Worm (Caenorhabditis elegans) whole organism, young adult: ENCODE measurements around the gene pas-6.

Source experiments
- D2030.7 ChIP-seq: fragments of 200-800 bp; sonication (Bioruptor generic); IDR thresholded peaks from 2 replicates; pipeline ENCODE4 v1.3.6; 2022; ENCODE audit warnings: missing genetic modification reagents, missing genetic modification characterization, missing compliant biosample characterization
- F23B12.7 ChIP-seq: sonication (generic microtip); optimal IDR thresholded peaks from 2 replicates; lab custom pipeline; 2017; ENCODE audit warnings: missing genetic modification characterization, mild to moderate bottlenecking, missing compliant biosample characterization, antibody characterized with exemption, moderate library complexity; ENCODE audit not compliant: insufficient read depth
- F33H1.4 ChIP-seq: fragments of 200-800 bp; sonication (Bioruptor generic); IDR thresholded peaks from 2 replicates; pipeline ENCODE4 v1.3.6; 2022; ENCODE audit warnings: missing genetic modification reagents, missing genetic modification characterization, missing compliant biosample characterization
- F49E8.2 ChIP-seq: sonication (generic microtip); optimal IDR thresholded peaks from 3 replicates; lab custom pipeline; 2017; ENCODE audit warnings: missing genetic modification characterization, mild to moderate bottlenecking, missing compliant biosample characterization, antibody characterized with exemption, moderate library complexity; ENCODE audit not compliant: insufficient read depth
- T26A5.8 ChIP-seq: sonication (generic microtip); optimal IDR thresholded peaks from 2 replicates; lab custom pipeline; 2016; ENCODE audit warnings: missing genetic modification characterization, missing compliant biosample characterization
- attf-3 ChIP-seq: fragments of 200-800 bp; sonication (Bioruptor generic); conservative IDR thresholded peaks from 2 replicates; pipeline ENCODE4 v1.3.6; 2022; ENCODE audit warnings: missing genetic modification reagents, missing genetic modification characterization, missing compliant biosample characterization
- ccch-3 ChIP-seq: fragments of 200-800 bp; sonication (Bioruptor generic); optimal IDR thresholded peaks from 2 replicates; lab custom pipeline; 2018; ENCODE audit warnings: mild to moderate bottlenecking, missing genetic modification characterization, missing compliant biosample characterization
- ceh-58 ChIP-seq: fragments of 200-800 bp; sonication (Bioruptor generic); IDR thresholded peaks from 2 replicates; pipeline ENCODE4 v1.3.6; 2022; ENCODE audit warnings: missing genetic modification characterization, missing compliant biosample characterization
- ceh-91 ChIP-seq: fragments of 200-800 bp; sonication (Bioruptor generic); IDR thresholded peaks from 2 replicates; pipeline ENCODE4 v1.3.6; 2022; ENCODE audit warnings: missing genetic modification reagents, missing genetic modification characterization, missing compliant biosample characterization
- dox-1 ChIP-seq: fragments of 200-800 bp; sonication (Bioruptor generic); IDR thresholded peaks from 2 replicates; pipeline ENCODE4 v1.3.6; 2022; ENCODE audit warnings: missing genetic modification reagents, missing genetic modification characterization, missing compliant biosample characterization
- efl-1 ChIP-seq: fragments of 150-350 bp; optimal IDR thresholded peaks from 2 replicates; lab custom pipeline; 2014; ENCODE audit warnings: missing biosample characterization, missing genetic modification reagents, missing genetic modification characterization
- egl-44 ChIP-seq: fragments of 200-800 bp; sonication (Bioruptor generic); IDR thresholded peaks from 2 replicates; pipeline ENCODE4 v1.3.6; 2022; ENCODE audit warnings: missing genetic modification reagents, missing genetic modification characterization, missing compliant biosample characterization
- hmg-1.2 ChIP-seq: fragments of 200-800 bp; sonication (Bioruptor generic); IDR thresholded peaks from 2 replicates; pipeline ENCODE4 v1.3.6; 2022; ENCODE audit warnings: missing genetic modification reagents, missing genetic modification characterization, missing compliant biosample characterization
- hmg-20 ChIP-seq: fragments of 200-800 bp; sonication (Bioruptor generic); IDR thresholded peaks from 2 replicates; pipeline ENCODE4 v1.3.6; 2022; ENCODE audit warnings: missing genetic modification reagents, missing genetic modification characterization, missing compliant biosample characterization
- lin-54 ChIP-seq: fragments of 200-800 bp; sonication (Bioruptor generic); optimal IDR thresholded peaks from 2 replicates; lab custom pipeline; 2018; ENCODE audit warnings: mild to moderate bottlenecking, missing genetic modification characterization, missing compliant biosample characterization
- lsl-1 ChIP-seq: fragments of 200-800 bp; sonication (Bioruptor generic); optimal IDR thresholded peaks from 2 replicates; lab custom pipeline; 2018; ENCODE audit warnings: mild to moderate bottlenecking, missing genetic modification characterization, moderate library complexity, missing compliant biosample characterization
- madf-3 ChIP-seq: fragments of 200-800 bp; sonication (Bioruptor generic); IDR thresholded peaks from 2 replicates; pipeline ENCODE4 v1.3.6; 2022; ENCODE audit warnings: missing genetic modification reagents, missing genetic modification characterization, missing compliant biosample characterization
- madf-6 ChIP-seq: fragments of 200-800 bp; sonication (Bioruptor generic); IDR thresholded peaks from 2 replicates; pipeline ENCODE4 v1.3.6; 2022; ENCODE audit warnings: missing genetic modification reagents, missing genetic modification characterization, missing compliant biosample characterization
- madf-8 ChIP-seq: fragments of 200-800 bp; sonication (Bioruptor generic); conservative IDR thresholded peaks from 2 replicates; pipeline ENCODE4 v1.3.6; 2022; ENCODE audit warnings: missing genetic modification reagents, missing genetic modification characterization, missing compliant biosample characterization
- mel-28 ChIP-seq: sonication (generic microtip); optimal IDR thresholded peaks from 2 replicates; lab custom pipeline; 2016; ENCODE audit warnings: borderline replicate concordance, mild to moderate bottlenecking, missing genetic modification characterization, missing compliant biosample characterization
- mes-4 ChIP-seq: sonication (generic microtip); optimal IDR thresholded peaks from 2 replicates; lab custom pipeline; 2016; ENCODE audit warnings: missing genotype, missing genetic modification characterization, missing compliant biosample characterization
- nhr-27 ChIP-seq: fragments of 200-800 bp; sonication (Bioruptor generic); optimal IDR thresholded peaks from 2 replicates; lab custom pipeline; 2018; ENCODE audit warnings: mild to moderate bottlenecking, missing genetic modification characterization, moderate library complexity, missing compliant biosample characterization
- pbrm-1 ChIP-seq: fragments of 200-800 bp; sonication (Bioruptor generic); IDR thresholded peaks from 2 replicates; pipeline ENCODE4 v1.3.6; 2022; ENCODE audit warnings: missing genetic modification reagents, missing genetic modification characterization, missing compliant biosample characterization
- rcor-1 ChIP-seq: fragments of 200-800 bp; sonication (Bioruptor generic); IDR thresholded peaks from 2 replicates; pipeline ENCODE4 v1.3.6; 2022; ENCODE audit warnings: missing genetic modification reagents, missing genetic modification characterization, missing compliant biosample characterization
- repo-1 ChIP-seq: sonication (generic microtip); optimal IDR thresholded peaks from 2 replicates; lab custom pipeline; 2017; ENCODE audit warnings: mild to moderate bottlenecking, missing genetic modification characterization, missing compliant biosample characterization
- sdz-38 ChIP-seq: sonication (generic microtip); optimal IDR thresholded peaks from 2 replicates; lab custom pipeline; 2016; ENCODE audit warnings: missing genotype, missing genetic modification characterization, missing compliant biosample characterization
- snpc-1.3 ChIP-seq: sonication (generic microtip); optimal IDR thresholded peaks from 2 replicates; lab custom pipeline; 2017; ENCODE audit warnings: missing genetic modification characterization, mild to moderate bottlenecking, missing compliant biosample characterization, antibody characterized with exemption, moderate library complexity, missing genotype, missing genetic modification reagents; ENCODE audit not compliant: insufficient read depth
- snpc-3.4 ChIP-seq: sonication (generic microtip); optimal IDR thresholded peaks from 2 replicates; lab custom pipeline; 2017; ENCODE audit warnings: missing genetic modification characterization, mild to moderate bottlenecking, missing compliant biosample characterization, antibody characterized with exemption, moderate library complexity, missing genotype, missing genetic modification reagents
- snpc-4 ChIP-seq, 5 experiments: fragments of 150-350 bp in 1 of 5; sonication (generic microtip) in 4 of 5; optimal IDR thresholded peaks; 2 replicates each; lab custom pipeline; 2014 to 2018; ENCODE audit warnings: missing genetic modification characterization in 5 of 5, missing biosample characterization in 3 of 5, antibody characterized with exemption in 2 of 5, mild to moderate bottlenecking in 2 of 5, missing compliant biosample characterization in 2 of 5, missing genotype in 2 of 5, moderate library complexity in 2 of 5, missing genetic modification reagents in 1 of 5
- sptf-2 ChIP-seq: fragments of 200-800 bp; sonication (Bioruptor generic); optimal IDR thresholded peaks from 2 replicates; lab custom pipeline; 2018; ENCODE audit warnings: mild to moderate bottlenecking, missing genetic modification characterization, missing compliant biosample characterization
- tbp1 ChIP-seq: fragments of 200-800 bp; sonication (Bioruptor generic); optimal IDR thresholded peaks from 2 replicates; lab custom pipeline; 2018; ENCODE audit warnings: mild to moderate bottlenecking, missing genetic modification characterization, missing compliant biosample characterization
- xnd-1 ChIP-seq: sonication (generic microtip); optimal IDR thresholded peaks from 2 replicates; lab custom pipeline; 2016; ENCODE audit warnings: missing genotype, missing genetic modification reagents, missing genetic modification characterization, missing compliant biosample characterization

Gene pas-6

DNA sequence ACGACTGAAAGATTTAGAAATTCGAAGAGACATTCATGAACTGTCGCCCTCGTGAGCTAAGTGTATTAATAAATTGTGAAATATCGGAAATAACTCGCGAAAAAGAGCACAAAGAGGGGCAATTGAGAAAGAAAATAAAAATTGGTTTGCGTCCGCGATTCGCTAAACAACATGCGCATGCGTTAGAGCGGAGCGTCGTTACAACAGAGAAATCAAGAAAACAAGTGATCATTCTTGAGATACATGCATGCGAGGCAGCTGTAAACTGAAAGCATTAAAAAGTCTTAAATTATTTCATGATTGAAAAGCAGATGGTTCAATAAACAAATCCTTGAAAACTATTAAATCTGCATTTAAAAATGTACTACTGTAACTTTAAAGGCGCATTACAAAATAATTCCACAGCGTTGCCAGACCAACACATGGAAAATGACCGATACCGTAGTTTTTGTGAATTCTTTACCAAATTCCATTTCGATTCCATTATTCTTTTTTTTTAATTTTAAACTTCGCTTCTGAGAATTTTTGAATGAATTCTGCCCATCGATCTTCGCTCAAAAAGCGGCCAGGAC lies 47.8 kb downstream of the pas-6 start, which contains the start of the genes cox-16 and syp-2:
Gene cox-16, minus strand, starts transcription at position 4 of the 572 bp plus-strand sequence.
Gene syp-2, plus strand, starts transcription at position 248 of the 572 bp plus-strand sequence.
- no peak for TF ChIP-seq nhr-27 (tag; lab: Kevin White, UChicago)
- peak; percentile 48; the same call in 1 of the 2 replicates for TF ChIP-seq dox-1 (GFP tag; lab: Robert Waterston, UW)
- peak; percentile 31 for TF ChIP-seq snpc-1.3
- TF ChIP-seq madf-3 (GFP tag; lab: Robert Waterston, UW), result no peak
- TF ChIP-seq attf-3, result peak; percentile 93
- peak; percentile 98 for TF ChIP-seq lsl-1
- peak; percentile 32; the same call in 1 of the 2 replicates for TF ChIP-seq pbrm-1 (GFP tag; lab: Robert Waterston, UW)
- TF ChIP-seq F49E8.2, result peak; percentile 67
- TF ChIP-seq ceh-91 (GFP tag; lab: Robert Waterston, UW), result peak; percentile 82
- TF ChIP-seq ceh-58 (GFP tag; lab: Robert Waterston, UW), result no peak
- peak; percentile 88 for TF ChIP-seq xnd-1 (tag; lab: Kevin White, UChicago)
- TF ChIP-seq D2030.7 (GFP tag; lab: Robert Waterston, UW), result peak; percentile 78
- peak; percentile 48 for TF ChIP-seq F23B12.7 (tag; lab: Kevin White, UChicago)
- no peak for TF ChIP-seq hmg-20 (GFP tag; lab: Robert Waterston, UW)
- peak; percentile 31; the same call in 1 of the 2 replicates for TF ChIP-seq rcor-1 (GFP tag; lab: Robert Waterston, UW)
- peak; percentile 89 for TF ChIP-seq F33H1.4 (GFP tag; lab: Robert Waterston, UW)
- TF ChIP-seq madf-6 (GFP tag; lab: Robert Waterston, UW), result peak; percentile 95
- TF ChIP-seq madf-8 (GFP tag; lab: Robert Waterston, UW), result peak; percentile 86
- TF ChIP-seq hmg-1.2, result peak; percentile 25; the same call in 1 of the 2 replicates
- TF ChIP-seq mel-28 (tag; lab: Kevin White, UChicago), result no peak
- TF ChIP-seq efl-1 (GFP tag; lab: Kevin White, UChicago), result peak; percentile 19
- peak; percentile 16 for TF ChIP-seq tbp1 (GFP tag; lab: Kevin White, UChicago)
- TF ChIP-seq snpc-3.4 (tag; lab: Kevin White, UChicago), result no peak
- TF ChIP-seq mes-4 (tag; lab: Kevin White, UChicago), result no peak
- TF ChIP-seq lin-54, result peak; percentile 58
- no peak for TF ChIP-seq snpc-4 (GFP tag; optimal IDR thresholded peaks at IDR 0.05; lab: Kevin White, UChicago)
- TF ChIP-seq snpc-4 (tag; optimal IDR thresholded peaks at IDR 0.05; lab: Kevin White, UChicago), result peak in 1 of 4 experiments; percentile 32

- no peak for TF ChIP-seq sptf-2 (GFP tag; lab: Kevin White, UChicago)
- TF ChIP-seq ccch-3 (GFP tag; lab: Kevin White, UChicago), result no peak
- TF ChIP-seq sdz-38, result no peak
- TF ChIP-seq repo-1 (tag; lab: Kevin White, UChicago), result no peak
- no peak for TF ChIP-seq egl-44 (GFP tag; lab: Robert Waterston, UW)
- TF ChIP-seq snpc-3.4 (tag; lab: Kevin White, UChicago), result no peak
- TF ChIP-seq, all 124 proteins: peak for 0
These were observed 48.4 kb downstream of the pas-6 start, which contains the start of gene C24G6.8 for ce11 chrV:5535774-5536173. Gene C24G6.8, minus strand, starts transcription at chrV:5535874.

DNA sequence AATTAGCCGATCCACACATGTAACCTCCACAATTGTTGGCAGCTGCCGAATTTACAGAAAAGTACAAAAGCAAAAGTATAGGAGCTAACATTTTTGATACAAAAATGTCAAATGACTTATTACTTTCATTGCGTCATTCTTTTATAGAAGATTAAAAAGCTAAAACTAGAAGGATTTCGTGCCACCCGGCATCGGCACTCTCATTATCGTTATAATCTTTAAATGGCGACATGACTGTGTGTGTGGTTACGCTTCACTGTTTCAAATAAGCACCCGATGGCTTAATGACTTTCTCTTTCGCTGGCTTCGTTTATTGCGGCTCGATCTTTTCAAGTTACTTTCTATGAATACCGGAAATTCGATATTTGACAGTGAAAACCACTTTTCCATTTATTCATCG lies 50.4 kb downstream of the pas-6 start, which contains the start of gene grl-1:
Gene grl-1, minus strand, starts transcription at position 101 of the 400 bp plus-strand sequence.
- TF ChIP-seq T26A5.8 (tag; lab: Kevin White, UChicago) (no peak), madf-6 (GFP tag; lab: Robert Waterston, UW) (0 out of 2 replicates have a peak, but pooled peaks have one; percentile 20)
